Fruit fly (Drosophila melanogaster): Measurements from ENCODE around the gene CG43915.

DNA sequence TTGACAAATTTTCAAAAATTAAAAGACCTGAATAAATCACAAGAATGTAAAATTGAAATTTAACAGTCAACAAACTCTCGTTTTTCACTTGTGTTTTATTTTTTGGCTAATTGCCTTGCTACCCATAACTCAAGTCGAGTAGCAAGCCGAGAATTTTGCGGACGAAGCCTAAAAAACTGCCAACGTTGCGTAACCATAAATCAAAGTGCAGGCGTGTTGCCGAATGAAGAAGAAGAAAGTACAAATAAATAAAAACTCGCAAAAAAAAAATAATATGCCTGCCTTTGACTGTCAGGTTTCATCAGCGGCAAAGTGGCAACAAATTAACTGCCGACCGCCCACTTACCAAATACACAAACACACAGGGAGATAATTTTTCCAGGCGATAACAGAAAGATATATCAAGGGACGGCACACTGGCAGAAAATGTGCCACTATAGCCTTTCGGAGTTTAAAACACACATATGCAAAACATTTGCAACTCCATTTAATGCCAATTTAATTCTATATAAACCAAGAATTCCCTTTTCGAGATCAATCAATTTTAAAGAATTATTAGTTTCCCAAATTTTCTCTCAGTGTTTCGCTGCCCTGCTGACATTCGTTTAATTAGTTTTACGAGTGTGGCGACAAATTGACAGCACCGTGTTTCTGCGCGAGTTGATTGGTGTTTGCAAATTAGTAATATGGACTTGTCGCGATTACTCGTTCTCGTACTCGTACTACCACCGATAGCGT is 44.3 kb upstream of the CG43915 start:
- TF ChIP-seq CG8478 (optimal IDR thresholded peaks at IDR 0.05) (no peak), CTCF (optimal IDR thresholded peaks at IDR 0.05) (no peak)

Data from S2 (cell line).